Fruit fly (Drosophila melanogaster): ENCODE data around the gene EMC2B.

The EMC2B gene

DNA sequence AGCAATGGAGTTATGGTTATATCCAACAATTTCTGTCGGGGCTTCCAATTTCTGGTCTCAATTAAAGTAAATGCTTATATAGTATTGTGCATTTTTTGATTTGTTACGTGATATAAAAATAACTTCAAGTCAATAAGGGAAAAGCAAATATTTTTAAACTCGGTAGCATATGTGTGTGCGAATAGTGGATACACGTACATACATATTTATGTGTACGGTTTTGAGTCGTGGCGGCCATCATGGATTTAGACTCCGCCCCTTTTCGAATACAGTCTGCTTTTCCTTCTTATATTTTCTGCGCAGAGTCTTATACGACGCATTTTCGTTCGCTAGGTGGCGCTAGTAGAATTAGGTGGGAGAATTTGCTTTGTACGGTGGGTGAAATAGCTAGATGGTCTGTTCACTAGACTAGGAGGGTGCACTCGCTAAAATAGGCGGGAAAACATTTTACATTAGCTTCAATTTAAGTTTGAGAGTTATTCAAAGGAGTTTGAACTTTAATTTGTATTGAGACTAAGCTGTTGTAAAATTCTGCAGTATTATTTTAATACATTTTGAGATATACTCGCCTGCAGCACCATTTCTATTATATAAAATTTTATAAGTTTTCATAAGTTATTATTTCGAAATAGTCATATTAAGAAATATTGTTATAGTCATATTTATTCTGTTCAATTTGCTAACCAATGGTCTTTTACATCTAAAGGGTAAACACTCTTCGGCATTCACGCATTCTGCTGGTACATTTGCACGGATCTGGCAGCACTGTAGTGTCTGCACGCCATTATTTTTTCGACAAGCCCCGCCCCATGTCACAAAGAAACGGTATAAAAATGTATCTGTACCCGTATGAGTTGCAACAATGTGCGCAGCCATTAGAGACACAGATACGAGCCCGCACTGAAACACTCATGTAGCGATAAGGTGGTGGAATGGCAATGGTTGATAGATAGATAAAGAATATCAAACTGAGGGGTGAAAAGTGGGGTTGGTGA lies 22.0 kb downstream of the EMC2B start (continued):
- TF ChIP-seq CG9876 (GFP tag; optimal IDR thresholded peaks at IDR 0.05) (no peak), Meics (GFP tag; optimal IDR thresholded peaks at IDR 0.05) (no peak), CG15514 (GFP tag; optimal IDR thresholded peaks at IDR 0.05) (peak; percentile 45), CG2202 (tag; optimal IDR thresholded peaks at IDR 0.05) (peak; percentile 31), jumu (GFP tag; optimal IDR thresholded peaks at IDR 0.05) (no peak), psq (GFP tag; optimal IDR thresholded peaks at IDR 0.05) (peak; percentile 38), Sox100B (GFP tag; optimal IDR thresholded peaks at IDR 0.05) (peak; percentile 64), Tbp (GFP tag; optimal IDR thresholded peaks at IDR 0.05) (no peak), pan (optimal IDR thresholded peaks at IDR 0.05) (no peak), pan (GFP tag; optimal IDR thresholded peaks at IDR 0.05 in 1 of 2, IDR thresholded peaks at IDR 0.05 in 1 of 2) (peak in 1 of 2 experiments; percentile 61), lov (optimal IDR thresholded peaks at IDR 0.05) (no peak), lov (GFP tag; IDR thresholded peaks at IDR 0.05) (0 out of 3 replicates have a peak, but pooled peaks have one; percentile 37), zfh2 (GFP tag; optimal IDR thresholded peaks at IDR 0.05) (no peak), lmd (GFP tag; IDR thresholded peaks at IDR 0.05) (peak; percentile 56; the same call in 1 of the 2 replicates), pfk (GFP tag; optimal IDR thresholded peaks at IDR 0.05) (no peak), CG18011 (GFP tag; optimal IDR thresholded peaks at IDR 0.05) (no peak), dimm (GFP tag; IDR thresholded peaks at IDR 0.05) (no peak), lilli (GFP tag; optimal IDR thresholded peaks at IDR 0.05) (peak; percentile 67), sob (GFP tag; IDR thresholded peaks at IDR 0.05) (peak; percentile 78), CG14441 (GFP tag; IDR thresholded peaks at IDR 0.05) (peak; percentile 57), CG31441 (GFP tag; IDR thresholded peaks at IDR 0.05) (peak; percentile 84), Mrtf (GFP tag; IDR thresholded peaks at IDR 0.05) (peak; percentile 38; the same call in 1 of the 3 replicates), amos (GFP tag; IDR thresholded peaks at IDR 0.05; ENCODE audit: partially characterized antibody) (peak; percentile 31; the same call in 1 of the 2 replicates), cato (GFP tag; optimal IDR thresholded peaks at IDR 0.05; ENCODE audit: borderline replicate concordance) (peak; percentile 17), Spps (tag; optimal IDR thresholded peaks at IDR 0.05) (peak; percentile 23), Oaz (GFP tag; IDR thresholded peaks at IDR 0.05) (no peak), Xbp1 (GFP tag; optimal IDR thresholded peaks at IDR 0.05) (peak; percentile 75), CG2712 (tag; optimal IDR thresholded peaks at IDR 0.05) (peak; percentile 78), twi (tag; optimal IDR thresholded peaks at IDR 0.05) (peak; percentile 15), sqz (GFP tag; optimal IDR thresholded peaks at IDR 0.05) (no peak), CG43689 (GFP tag; IDR thresholded peaks at IDR 0.05) (no peak), tup (GFP tag; optimal IDR thresholded peaks at IDR 0.05) (no peak), ERR (GFP tag; optimal IDR thresholded peaks at IDR 0.05) (no peak), CG18262 (tag; optimal IDR thresholded peaks at IDR 0.05) (peak; percentile 77), insv (GFP tag; optimal IDR thresholded peaks at IDR 0.05) (peak in 1 of 2 experiments; percentile 87), Abd-B (GFP tag; optimal IDR thresholded peaks at IDR 0.05) (peak; percentile 74), en (GFP tag; optimal IDR thresholded peaks at IDR 0.05) (no peak), Dip3 (GFP tag; optimal IDR thresholded peaks at IDR 0.05) (no peak), gcm (GFP tag; optimal IDR thresholded peaks at IDR 0.05) (peak; percentile 99), zfh1 (GFP tag; IDR thresholded peaks at IDR 0.05) (no peak), caup (GFP tag; optimal IDR thresholded peaks at IDR 0.05; ENCODE audit: severe bottlenecking) (peak; percentile 60), cad (GFP tag; optimal IDR thresholded peaks at IDR 0.05) (peak; percentile 42), esg (GFP tag; conservative IDR thresholded peaks at IDR 0.05) (peak; percentile 42), CG7271 (tag; optimal IDR thresholded peaks at IDR 0.05) (no peak), Dip2 (GFP tag; IDR thresholded peaks at IDR 0.05) (peak; percentile 83), z (GFP tag; IDR thresholded peaks at IDR 0.05) (no peak; the same call in 2 of the 3 replicates), sr (GFP tag; IDR thresholded peaks at IDR 0.05) (no peak), Camta (GFP tag; optimal IDR thresholded peaks at IDR 0.05) (peak; percentile 10), CG4328 (GFP tag; optimal IDR thresholded peaks at IDR 0.05) (peak; percentile 32)
